Fruit fly (Drosophila melanogaster) whole organism: Measurements from ENCODE around the gene CG1024.

Experiments used
- CG8478 ChIP-seq: fragments of >200 bp; optimal IDR thresholded peaks from 2 replicates; lab custom pipeline; 2018; ENCODE audit warnings: inconsistent platforms
- Dll ChIP-seq: fragments of >200 bp; optimal IDR thresholded peaks from 2 replicates; lab custom pipeline; 2017
- EcR ChIP-seq, 2 experiments: fragments of >200 bp; optimal IDR thresholded peaks; 2 replicates each; lab custom pipeline; 2017; ENCODE audit warnings: missing biosample characterization in 2 of 2, missing genetic modification characterization in 2 of 2, missing genetic modification reagents in 2 of 2
- pan ChIP-seq: fragments of >200 bp; optimal IDR thresholded peaks from 2 replicates; lab custom pipeline; 2017
- psq ChIP-seq: fragments of >200 bp; optimal IDR thresholded peaks from 2 replicates; lab custom pipeline; 2017
- usp ChIP-seq: fragments of >200 bp; optimal IDR thresholded peaks from 2 replicates; lab custom pipeline; 2017; ENCODE audit warnings: missing biosample characterization, missing genetic modification characterization, mixed read lengths

CG1024 gene

dm6 chr3R:6343396-6344239, 36.5 kb downstream of the CG1024 start, which contains the start of gene CG17919:
CG17919 (plus strand) TSS chr3R:6344029.
- TF ChIP-seq psq (lab: Kevin White, UChicago) (no peak), pan (lab: Kevin White, UChicago) (no peak), Dll (no peak), usp (GFP tag; lab: Kevin White, UChicago) (no peak), CG8478 (lab: Kevin White, UChicago) (no peak), EcR (GFP tag; optimal IDR thresholded peaks at IDR 0.05; lab: Kevin White, UChicago) (no peak)

DNA sequence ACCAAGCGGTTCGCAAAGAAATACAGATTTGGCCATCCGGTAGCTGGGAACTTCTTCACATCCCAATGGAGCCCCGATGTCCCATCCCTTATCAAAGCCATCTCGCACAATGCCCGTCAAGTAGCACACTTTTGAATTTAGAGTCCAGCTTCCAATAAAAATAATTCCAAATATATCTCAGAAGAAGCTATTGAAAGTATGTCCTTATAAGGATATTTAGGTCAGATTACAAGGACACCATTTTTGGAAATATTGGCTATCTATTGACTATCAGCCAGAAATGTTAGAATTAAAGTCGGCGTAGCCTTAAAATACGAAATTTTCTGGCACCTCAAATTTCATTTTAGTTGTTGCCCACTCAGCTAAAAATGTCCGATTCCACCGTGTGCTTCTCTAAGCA, 37.4 kb downstream of the CG1024 start, which contains the start of gene CG10298:
Gene CG10298, plus strand, starts transcription at position 301 of the 400 bp plus-strand sequence.
- TF ChIP-seq Dll (no peak), CG8478 (lab: Kevin White, UChicago) (no peak), psq (lab: Kevin White, UChicago) (no peak), EcR (GFP tag; optimal IDR thresholded peaks at IDR 0.05; lab: Kevin White, UChicago) (no peak), pan (lab: Kevin White, UChicago) (no peak), usp (GFP tag; lab: Kevin White, UChicago) (no peak)

dm6 chr3R:6341668-6342067, 38.5 kb downstream of the CG1024 start, which contains the start of gene CG17917:
CG17917 (plus strand) TSS chr3R:6341968.
- TF ChIP-seq pan (lab: Kevin White, UChicago) (no peak), Dll (no peak), psq (lab: Kevin White, UChicago) (no peak), EcR (GFP tag; optimal IDR thresholded peaks at IDR 0.05; lab: Kevin White, UChicago) (no peak)

dm6 chr3R:6339795-6340194, 40.3 kb downstream of the CG1024 start, which contains the start of gene Osi20:
Osi20 (plus strand) TSS chr3R:6340095.
- TF ChIP-seq Dll (no peak), pan (lab: Kevin White, UChicago) (no peak)

- TF ChIP-seq psq (lab: Kevin White, UChicago), result no peak
- TF ChIP-seq usp (GFP tag; lab: Kevin White, UChicago), result no peak
- no peak for TF ChIP-seq Dll
- no peak for TF ChIP-seq EcR (GFP tag; optimal IDR thresholded peaks at IDR 0.05; lab: Kevin White, UChicago)
Measured at dm6 chr3R:6337397-6337796, 42.7 kb downstream of the CG1024 start.

dm6 chr3R:6334906-6335433, 45.2 kb downstream of the CG1024 start, which contains the start of gene Osi19:
Osi19 (plus strand) TSS chr3R:6335362.
- no peak for TF ChIP-seq Dll
- no peak for TF ChIP-seq EcR (GFP tag; optimal IDR thresholded peaks at IDR 0.05; lab: Kevin White, UChicago)
- no peak for TF ChIP-seq usp (GFP tag; lab: Kevin White, UChicago)

- no peak for TF ChIP-seq pan (lab: Kevin White, UChicago)
- TF ChIP-seq EcR (GFP tag; optimal IDR thresholded peaks at IDR 0.05; lab: Kevin White, UChicago), result no peak
- TF ChIP-seq CG8478 (lab: Kevin White, UChicago), result no peak
- TF ChIP-seq psq (lab: Kevin White, UChicago), result no peak
- TF ChIP-seq Dll, result no peak
- TF ChIP-seq usp (GFP tag; lab: Kevin White, UChicago), result no peak
Measured at dm6 chr3R:6329774-6330298, 50.3 kb downstream of the CG1024 start, which contains the start of gene Osi18. Osi18 (plus strand) TSS chr3R:6330248.
